Worm (Caenorhabditis elegans): Measurements from ENCODE around the gene H40L08.1.

DNA sequence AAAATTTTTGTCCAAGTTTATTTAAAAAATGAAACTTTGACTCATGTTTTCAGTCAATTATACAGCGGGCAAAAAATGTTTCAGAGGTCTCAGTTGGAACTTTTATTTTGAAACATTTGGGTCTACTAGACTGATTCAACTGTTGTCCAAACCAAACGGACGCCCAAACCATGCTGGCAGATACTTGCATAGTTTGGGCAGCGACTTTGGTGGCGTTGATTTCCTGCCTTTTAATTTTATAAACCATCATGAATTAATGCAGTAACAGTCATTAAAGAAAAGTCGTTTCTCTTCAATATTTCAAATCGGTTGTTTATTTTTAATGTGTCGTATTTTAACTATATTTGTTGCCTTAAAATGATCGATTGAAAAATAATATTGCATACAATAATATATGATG, 47.6 kb downstream of the H40L08.1 start:
- TF ChIP-seq aly-2 (tag; optimal IDR thresholded peaks at IDR 0.05) (no peak), fkh-10 (GFP tag; optimal IDR thresholded peaks at IDR 0.05) (no peak), ama-1 (optimal IDR thresholded peaks at IDR 0.05) (no peak), ces-1 (GFP tag; optimal IDR thresholded peaks at IDR 0.05) (no peak), egl-27 (tag; optimal IDR thresholded peaks at IDR 0.05) (no peak), tag-97 (GFP tag; IDR thresholded peaks at IDR 0.05) (no peak), nhr-77 (tag; optimal IDR thresholded peaks at IDR 0.05) (no peak), lin-13 (GFP tag; optimal IDR thresholded peaks at IDR 0.05) (no peak), Y48G9A.11 (GFP tag; IDR thresholded peaks at IDR 0.05) (no peak), unc-62 (GFP tag; optimal IDR thresholded peaks at IDR 0.05 in 1 of 2) (no peak), unc-62 (tag; optimal IDR thresholded peaks at IDR 0.05) (no peak), cey-2 (tag; optimal IDR thresholded peaks at IDR 0.05; ENCODE audit: borderline replicate concordance, insufficient read depth) (no peak), lin-15B (tag; optimal IDR thresholded peaks at IDR 0.05) (no peak), zag-1 (tag; optimal IDR thresholded peaks at IDR 0.05) (no peak)

Data from whole organism, L4 larva.